Worm (Caenorhabditis elegans) whole organism, L2 larva: ENCODE results near the gene M03F8.1.

Experiments used
- C34F6.9 ChIP-seq: fragments of 150-350 bp; optimal IDR thresholded peaks from 2 replicates; lab custom pipeline; 2014; ENCODE audit warnings: missing biosample characterization, missing genetic modification characterization
- F13H6.1 ChIP-seq: sonication (generic microtip); optimal IDR thresholded peaks from 2 replicates; lab custom pipeline; 2016; ENCODE audit warnings: missing genetic modification characterization, missing compliant biosample characterization
- R02D3.7 ChIP-seq: fragments of 150-350 bp; optimal IDR thresholded peaks from 2 replicates; lab custom pipeline; 2014; ENCODE audit warnings: missing biosample characterization, missing genetic modification characterization
- Y55F3AM.14 ChIP-seq: fragments of 200-800 bp; sonication (Bioruptor generic); optimal IDR thresholded peaks from 2 replicates; lab custom pipeline; 2018; ENCODE audit warnings: mild to moderate bottlenecking, missing genetic modification characterization, missing compliant biosample characterization
- ZK546.5 ChIP-seq: sonication (generic microtip); optimal IDR thresholded peaks from 2 replicates; lab custom pipeline; 2017; ENCODE audit warnings: missing biosample characterization, missing genetic modification characterization
- aly-2 ChIP-seq: fragments of 150-350 bp; optimal IDR thresholded peaks from 2 replicates; lab custom pipeline; 2014; ENCODE audit warnings: missing biosample characterization, missing genetic modification characterization
- ama-1 ChIP-seq: fragments of 150-350 bp; optimal IDR thresholded peaks from 2 replicates; lab custom pipeline; 2018; ENCODE audit warnings: inconsistent platforms
- ceh-16 ChIP-seq: fragments of 150-350 bp; optimal IDR thresholded peaks from 2 replicates; lab custom pipeline; 2014; ENCODE audit warnings: missing biosample characterization, missing genetic modification characterization
- ceh-82 ChIP-seq: fragments of 150-350 bp; optimal IDR thresholded peaks from 2 replicates; lab custom pipeline; 2014; ENCODE audit warnings: missing biosample characterization, missing genetic modification characterization
- crh-2 ChIP-seq: sonication (generic microtip); optimal IDR thresholded peaks from 2 replicates; lab custom pipeline; 2017; ENCODE audit warnings: missing biosample characterization, missing genetic modification characterization
- dmd-4 ChIP-seq: sonication (generic microtip); optimal IDR thresholded peaks from 2 replicates; lab custom pipeline; 2017; ENCODE audit warnings: missing biosample characterization, missing genetic modification characterization
- egl-27 ChIP-seq: sonication (generic microtip); optimal IDR thresholded peaks from 3 replicates; lab custom pipeline; 2017; ENCODE audit warnings: missing biosample characterization, missing genetic modification reagents, missing genetic modification characterization
- elt-1 ChIP-seq: fragments of 150-350 bp; optimal IDR thresholded peaks from 2 replicates; lab custom pipeline; 2014; ENCODE audit warnings: missing biosample characterization, missing genetic modification characterization
- fos-1 ChIP-seq: fragments of 150-350 bp; optimal IDR thresholded peaks from 2 replicates; lab custom pipeline; 2014; ENCODE audit warnings: missing biosample characterization, missing genetic modification characterization
- gmeb-1 ChIP-seq: fragments of 150-350 bp; optimal IDR thresholded peaks from 2 replicates; lab custom pipeline; 2014; ENCODE audit warnings: missing biosample characterization, missing genetic modification characterization
- lin-11 ChIP-seq: fragments of 150-350 bp; sonication (generic microtip); optimal IDR thresholded peaks from 2 replicates; lab custom pipeline; 2014; ENCODE audit warnings: missing biosample characterization, missing genetic modification characterization, inconsistent platforms, mixed read lengths
- lin-13 ChIP-seq: fragments of 150-350 bp; optimal IDR thresholded peaks from 2 replicates; lab custom pipeline; 2014; ENCODE audit warnings: missing biosample characterization, missing genetic modification reagents, missing genetic modification characterization
- mab-5 ChIP-seq: fragments of 150-350 bp; optimal IDR thresholded peaks from 2 replicates; lab custom pipeline; 2014; ENCODE audit warnings: missing biosample characterization, missing genetic modification characterization
- mbf-1 ChIP-seq: sonication (generic microtip); optimal IDR thresholded peaks from 2 replicates; lab custom pipeline; 2017; ENCODE audit warnings: missing biosample characterization, missing genetic modification characterization
- nhr-10 ChIP-seq: sonication (generic microtip); optimal IDR thresholded peaks from 2 replicates; lab custom pipeline; 2017; ENCODE audit warnings: missing biosample characterization, missing genetic modification characterization
- nhr-11 ChIP-seq: fragments of 150-350 bp; optimal IDR thresholded peaks from 2 replicates; lab custom pipeline; 2014; ENCODE audit warnings: missing biosample characterization, missing genetic modification characterization
- nhr-129 ChIP-seq: fragments of 150-350 bp; optimal IDR thresholded peaks from 2 replicates; lab custom pipeline; 2014; ENCODE audit warnings: missing biosample characterization, missing genetic modification characterization
- nhr-21 ChIP-seq: fragments of 150-350 bp; optimal IDR thresholded peaks from 2 replicates; lab custom pipeline; 2014; ENCODE audit warnings: missing biosample characterization, missing genetic modification characterization
- nhr-6 ChIP-seq: fragments of 150-350 bp; optimal IDR thresholded peaks from 2 replicates; lab custom pipeline; 2014; ENCODE audit warnings: missing biosample characterization, missing genetic modification characterization
- nhr-77 ChIP-seq: fragments of 150-350 bp; optimal IDR thresholded peaks from 2 replicates; lab custom pipeline; 2014; ENCODE audit warnings: missing biosample characterization, missing genetic modification characterization
- peb-1 ChIP-seq: fragments of 150-350 bp; optimal IDR thresholded peaks from 2 replicates; lab custom pipeline; 2014; ENCODE audit warnings: missing biosample characterization, missing genetic modification characterization
- skn-1 ChIP-seq: sonication (generic microtip); optimal IDR thresholded peaks from 2 replicates; lab custom pipeline; 2017; ENCODE audit warnings: missing biosample characterization, missing genetic modification characterization
- sma-3 ChIP-seq: sonication (generic microtip); optimal IDR thresholded peaks from 2 replicates; lab custom pipeline; 2016; ENCODE audit warnings: missing genetic modification reagents, missing genetic modification characterization, missing compliant biosample characterization
- snpc-4 ChIP-seq: fragments of 150-350 bp; optimal IDR thresholded peaks from 2 replicates; lab custom pipeline; 2014; ENCODE audit warnings: missing biosample characterization, missing genetic modification characterization
- unc-39 ChIP-seq: fragments of 150-350 bp; optimal IDR thresholded peaks from 2 replicates; lab custom pipeline; 2014; ENCODE audit warnings: missing biosample characterization, missing genetic modification characterization
- unc-55 ChIP-seq: fragments of 150-350 bp; sonication (generic microtip); optimal IDR thresholded peaks from 3 replicates; lab custom pipeline; 2014; ENCODE audit warnings: missing biosample characterization, missing genetic modification reagents, missing genetic modification characterization
- unc-62 ChIP-seq: fragments of 150-350 bp; optimal IDR thresholded peaks from 2 replicates; lab custom pipeline; 2014; ENCODE audit warnings: missing biosample characterization, missing genetic modification reagents, missing genetic modification characterization
- zag-1 ChIP-seq: fragments of 150-350 bp; optimal IDR thresholded peaks from 2 replicates; lab custom pipeline; 2014; ENCODE audit warnings: missing biosample characterization, missing genetic modification characterization
- ztf-1 ChIP-seq: fragments of 200-800 bp; sonication (Bioruptor generic); conservative IDR thresholded peaks from 2 replicates; pipeline ENCODE4 v1.3.6; 2022; ENCODE audit warnings: missing genetic modification characterization, missing compliant biosample characterization
- ztf-11 ChIP-seq: sonication (generic microtip); optimal IDR thresholded peaks from 2 replicates; lab custom pipeline; 2017; ENCODE audit warnings: missing biosample characterization, missing genetic modification characterization
- ztf-4 ChIP-seq: fragments of 150-350 bp; optimal IDR thresholded peaks from 2 replicates; lab custom pipeline; 2014; ENCODE audit warnings: missing biosample characterization, missing genetic modification characterization

M03F8.1 gene

ce11 chrV:5919887-5920286 is 31.3 kb upstream of the M03F8.1 start, which contains the start of gene C04E6.12:
Gene C04E6.12 (minus strand): TSS chrV:5919987.
- TF ChIP-seq C34F6.9 (tag; lab: Kevin White, UChicago) (no peak), nhr-77 (no peak), nhr-21 (tag; lab: Kevin White, UChicago) (no peak), lin-11 (tag; lab: Kevin White, UChicago) (no peak), nhr-10 (no peak), F13H6.1 (no peak), ceh-82 (tag; lab: Kevin White, UChicago) (no peak), ztf-4 (tag; lab: Kevin White, UChicago) (no peak), Y55F3AM.14 (GFP tag; lab: Kevin White, UChicago) (no peak), skn-1 (tag; lab: Kevin White, UChicago) (no peak)

DNA sequence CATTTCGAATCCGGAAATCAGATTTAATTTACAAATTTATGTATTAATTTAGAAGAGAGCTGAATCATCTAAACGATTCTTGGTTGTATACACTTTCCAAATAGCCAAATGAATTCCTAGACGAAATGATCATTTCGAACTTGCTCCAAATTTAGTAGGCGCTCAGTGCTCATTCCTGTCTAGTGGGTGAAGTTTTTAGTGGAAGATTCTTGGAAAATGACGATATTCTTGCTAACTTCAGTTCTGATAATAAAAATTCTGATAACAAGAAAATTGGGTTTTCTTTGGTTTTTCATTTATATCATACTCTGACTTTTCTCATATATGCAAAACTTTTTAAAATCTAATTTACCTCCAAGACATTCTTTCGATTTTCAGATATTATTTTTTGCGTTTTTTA is 29.5 kb upstream of the M03F8.1 start:
- TF ChIP-seq dmd-4 (tag; lab: Kevin White, UChicago): no peak
- TF ChIP-seq skn-1 (tag; lab: Kevin White, UChicago): no peak
- TF ChIP-seq mbf-1 (tag; lab: Kevin White, UChicago): no peak
- no peak for TF ChIP-seq ZK546.5 (tag; lab: Kevin White, UChicago)
- TF ChIP-seq snpc-4: no peak
- no peak for TF ChIP-seq unc-39 (tag; lab: Kevin White, UChicago)

DNA sequence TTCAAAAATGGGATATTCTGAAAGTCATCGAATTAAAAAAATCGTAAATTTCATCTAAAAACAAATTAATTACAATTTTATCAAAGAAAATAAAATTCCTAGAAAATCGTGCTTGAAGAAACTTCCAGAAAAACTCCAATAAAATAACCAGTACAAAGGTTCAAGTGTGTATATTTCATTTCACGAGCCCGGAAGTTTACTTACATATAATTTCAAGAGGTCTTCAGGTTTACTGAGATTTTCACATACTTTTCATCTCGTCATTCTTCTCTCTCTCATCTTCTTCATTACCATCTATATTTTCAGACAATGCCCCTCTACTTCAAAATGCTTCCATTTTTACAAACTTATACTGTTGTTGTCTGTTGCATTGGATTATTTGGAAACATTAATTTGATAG is 29.0 kb upstream of the M03F8.1 start, which contains the start of gene srsx-18:
TSS of gene srsx-18 (plus strand) at position 301 of the 400 bp plus-strand sequence.
- no peak for TF ChIP-seq C34F6.9 (tag; lab: Kevin White, UChicago)
- TF ChIP-seq nhr-6 (tag; lab: Kevin White, UChicago): no peak
- no peak for TF ChIP-seq nhr-129 (tag; lab: Kevin White, UChicago)
- no peak for TF ChIP-seq snpc-4
- no peak for TF ChIP-seq crh-2 (tag; lab: Kevin White, UChicago)
- no peak for TF ChIP-seq unc-62
- no peak for TF ChIP-seq fos-1
- TF ChIP-seq unc-55 (GFP tag; lab: Kevin White, UChicago): no peak
- TF ChIP-seq ztf-11 (tag; lab: Kevin White, UChicago): no peak
- no peak for TF ChIP-seq ztf-4 (tag; lab: Kevin White, UChicago)
- TF ChIP-seq aly-2 (tag; lab: Kevin White, UChicago): no peak
- TF ChIP-seq, all 48 proteins: peak for 0

DNA sequence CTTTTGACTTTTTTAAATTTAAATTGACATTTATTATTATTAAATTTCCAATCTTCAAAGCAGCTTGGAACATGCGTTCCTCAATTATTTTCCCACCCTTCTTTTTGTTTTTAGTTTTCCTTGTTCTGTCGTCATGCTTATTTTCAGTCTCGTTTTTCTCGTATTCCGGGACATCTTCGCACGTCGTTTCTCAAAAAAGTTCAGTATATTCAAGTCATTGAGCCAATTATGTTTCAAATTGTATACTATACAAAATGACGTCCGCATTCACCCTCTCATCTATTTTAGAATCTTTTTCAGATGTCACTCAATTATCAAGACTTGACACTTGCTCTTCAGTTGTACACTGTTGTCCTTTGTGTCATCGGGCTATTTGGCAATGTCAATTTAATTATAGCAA is 23.9 kb upstream of the M03F8.1 start, which contains the start of gene srsx-17:
TSS of gene srsx-17 (plus strand) at position 301 of the 400 bp plus-strand sequence.
- TF ChIP-seq snpc-4: no peak
- TF ChIP-seq egl-27 (tag; lab: Kevin White, UChicago): no peak

- TF ChIP-seq zag-1 (tag; lab: Kevin White, UChicago) (no peak), nhr-21 (tag; lab: Kevin White, UChicago) (no peak), unc-62 (no peak)
Measured at ce11 chrV:5928006-5928405, 23.2 kb upstream of the M03F8.1 start.

DNA sequence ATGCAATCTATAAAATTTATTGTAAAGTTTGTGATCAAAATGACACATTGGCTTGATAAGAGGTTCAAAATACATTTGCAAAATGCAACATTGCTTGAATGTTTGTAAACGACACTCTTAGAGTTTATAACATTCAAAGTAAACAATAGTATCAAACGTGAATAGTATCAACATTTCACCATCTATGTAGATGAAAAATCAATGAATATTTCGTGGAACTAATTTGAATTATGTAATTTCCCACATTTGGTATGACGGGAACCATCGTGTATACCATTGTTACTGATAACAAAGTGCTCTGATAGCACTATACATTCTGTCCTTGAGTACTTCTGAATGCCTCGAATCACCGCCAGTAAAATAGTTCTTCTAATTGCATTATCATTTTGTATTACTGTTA is 20.6 kb upstream of the M03F8.1 start, which contains the start of gene galt-1:
TSS of gene galt-1 (plus strand) at position 318 of the 400 bp plus-strand sequence.
- TF ChIP-seq crh-2 (tag; lab: Kevin White, UChicago): peak; percentile 17
- no peak for TF ChIP-seq elt-1
- TF ChIP-seq gmeb-1 (tag; lab: Kevin White, UChicago): peak; percentile 0
- no peak for TF ChIP-seq zag-1 (tag; lab: Kevin White, UChicago)
- TF ChIP-seq fos-1: peak; percentile 50

DNA sequence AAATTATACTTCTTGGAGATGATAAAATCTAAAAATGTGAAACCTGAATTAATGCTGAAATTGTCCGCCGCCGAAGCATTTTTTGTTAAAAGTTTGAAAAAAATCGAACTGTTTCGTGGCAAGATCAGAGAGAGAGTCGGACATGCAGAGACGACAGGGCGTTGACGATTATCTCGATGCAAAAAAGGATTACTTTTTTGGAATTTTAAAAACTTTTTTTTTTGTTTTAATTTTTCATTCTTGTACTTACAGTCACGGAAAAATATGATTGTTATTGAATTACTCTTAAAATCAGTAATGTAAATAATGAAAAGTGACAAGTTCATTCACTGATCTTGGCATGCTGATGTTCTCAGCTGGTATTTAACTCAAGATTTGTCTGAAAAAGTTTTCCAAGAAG is 14.5 kb upstream of the M03F8.1 start, which contains the start of the genes M03F8.5 and M03F8.7:
TSS of gene M03F8.5 (minus strand) at position 101 of the 400 bp plus-strand sequence.
TSS of gene M03F8.7 (plus strand) at position 249 of the 400 bp plus-strand sequence.
- no peak for TF ChIP-seq R02D3.7 (tag; lab: Kevin White, UChicago)
- no peak for TF ChIP-seq peb-1 (tag; lab: Kevin White, UChicago)
- no peak for TF ChIP-seq nhr-77
- no peak for TF ChIP-seq mab-5 (tag; lab: Kevin White, UChicago)
- TF ChIP-seq ceh-16 (tag; lab: Kevin White, UChicago): no peak
- TF ChIP-seq nhr-11 (tag; lab: Kevin White, UChicago): no peak
- TF ChIP-seq skn-1 (tag; lab: Kevin White, UChicago): no peak
- TF ChIP-seq ama-1: no peak
- no peak for TF ChIP-seq aly-2 (tag; lab: Kevin White, UChicago)
- TF ChIP-seq ztf-1: no peak
- TF ChIP-seq lin-13 (GFP tag; lab: Kevin White, UChicago): no peak
- TF ChIP-seq nhr-10: no peak
- TF ChIP-seq Y55F3AM.14 (GFP tag; lab: Kevin White, UChicago): no peak
- no peak for TF ChIP-seq fos-1
- TF ChIP-seq gmeb-1 (tag; lab: Kevin White, UChicago): no peak
- TF ChIP-seq sma-3: no peak
